Worm (Caenorhabditis elegans) whole organism, L4/young adult: ENCODE data around the gene T20B3.1.

Experiments used
- dao-5 ChIP-seq: sonication (generic microtip); optimal IDR thresholded peaks from 2 replicates; lab custom pipeline; 2016; ENCODE audit warnings: missing genotype, missing genetic modification characterization, moderate library complexity, missing compliant biosample characterization
- him-1 ChIP-seq: sonication (generic microtip); optimal IDR thresholded peaks from 2 replicates; lab custom pipeline; 2016; ENCODE audit warnings: missing genotype, missing genetic modification reagents, missing genetic modification characterization, missing compliant biosample characterization

DNA sequence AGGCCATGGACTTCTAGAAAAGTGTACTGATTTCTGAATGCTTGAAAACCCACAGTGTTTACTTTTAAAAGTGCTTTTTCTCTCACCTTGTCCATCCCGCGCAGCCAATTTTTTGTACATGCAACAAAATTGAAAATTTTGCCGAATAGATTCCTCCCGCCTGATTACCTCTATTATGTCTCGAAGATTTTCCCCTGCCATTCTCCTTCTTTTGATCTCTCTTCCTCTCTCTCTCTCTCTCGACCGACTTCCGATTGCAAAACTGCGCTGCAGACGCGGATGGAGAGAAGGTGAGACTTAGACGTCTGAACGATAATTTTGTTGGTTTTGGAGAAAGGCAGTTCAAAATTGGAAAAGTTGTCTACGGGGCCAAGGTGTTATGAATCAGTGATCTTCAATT, 40.9 kb upstream of the T20B3.1 start:
- TF ChIP-seq dao-5 (no peak), him-1 (tag; lab: Kevin White, UChicago) (no peak)
